Worm (Caenorhabditis elegans): Measurements from ENCODE around the gene fbxb-76.

DNA sequence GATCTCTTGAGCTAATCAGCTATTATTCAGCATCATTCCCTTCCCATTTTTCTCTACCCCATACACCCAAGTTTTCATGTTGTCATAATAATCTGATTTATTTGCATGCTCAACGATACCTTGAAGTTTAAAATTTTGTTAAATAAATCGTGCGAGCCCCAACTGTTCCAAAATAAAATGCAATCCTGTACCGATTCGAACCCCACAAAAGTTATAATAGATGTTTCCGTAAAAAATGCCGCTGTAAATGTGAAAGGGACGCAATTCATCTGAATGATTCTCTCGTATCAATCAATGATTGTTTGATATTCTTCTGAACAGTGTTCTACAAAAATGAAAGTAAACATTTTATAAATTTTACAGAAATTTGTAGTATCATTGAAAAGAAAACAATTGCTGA, 1.7 kb downstream of the fbxb-76 start:
- TF ChIP-seq pqm-1 (tag; optimal IDR thresholded peaks at IDR 0.05) (no peak), zip-5 (tag; optimal IDR thresholded peaks at IDR 0.05) (no peak), elt-2 (tag; optimal IDR thresholded peaks at IDR 0.05) (no peak), T23F11.4 (GFP tag; optimal IDR thresholded peaks at IDR 0.05) (no peak), sox-4 (tag; optimal IDR thresholded peaks at IDR 0.05) (no peak), hlh-30 (tag; optimal IDR thresholded peaks at IDR 0.05; ENCODE audit: insufficient read depth) (no peak), ama-1 (optimal IDR thresholded peaks at IDR 0.05) (no peak), elt-4 (tag; optimal IDR thresholded peaks at IDR 0.05) (no peak), ets-4 (tag; optimal IDR thresholded peaks at IDR 0.05) (no peak), ceh-14 (tag; optimal IDR thresholded peaks at IDR 0.05) (no peak), fkh-10 (GFP tag; optimal IDR thresholded peaks at IDR 0.05) (no peak), lin-11 (tag; optimal IDR thresholded peaks at IDR 0.05) (no peak), nfya-1 (tag; optimal IDR thresholded peaks at IDR 0.05) (no peak)
